Worm (Caenorhabditis elegans) whole organism, L1 larva: Measurements from ENCODE around the gene srt-39.

ENCODE experiments used
- C16A3.4 ChIP-seq: fragments of 150-350 bp; optimal IDR thresholded peaks from 2 replicates; lab custom pipeline; 2014; ENCODE audit warnings: missing biosample characterization, missing genetic modification characterization
- C34B4.2 ChIP-seq: sonication (generic microtip); optimal IDR thresholded peaks from 2 replicates; lab custom pipeline; 2017; ENCODE audit warnings: mild to moderate bottlenecking, missing genetic modification characterization, missing compliant biosample characterization
- F16B12.6 ChIP-seq: fragments of 150-350 bp; optimal IDR thresholded peaks from 2 replicates; lab custom pipeline; 2014; ENCODE audit warnings: missing biosample characterization, missing genetic modification characterization
- Y116A8C.19 ChIP-seq: sonication (generic microtip); optimal IDR thresholded peaks from 2 replicates; lab custom pipeline; 2016; ENCODE audit warnings: missing compliant biosample characterization, missing genetic modification characterization, borderline replicate concordance
- alr-1 ChIP-seq: fragments of 200-800 bp; sonication (Bioruptor generic); optimal IDR thresholded peaks from 2 replicates; lab custom pipeline; 2018; ENCODE audit warnings: borderline replicate concordance, mild to moderate bottlenecking, missing genetic modification characterization, missing compliant biosample characterization
- blmp-1 ChIP-seq: fragments of 150-350 bp; optimal IDR thresholded peaks from 2 replicates; lab custom pipeline; 2014; ENCODE audit warnings: missing biosample characterization, missing genetic modification characterization
- efl-1 ChIP-seq, 4 experiments: fragments of 150-350 bp; optimal IDR thresholded peaks in 3 of 4; peaks in 1 of 4; 1 replicate in 1 of 4; 2 replicates in 3 of 4; lab custom pipeline; 2014; ENCODE audit warnings: missing biosample characterization in 2 of 4, missing genetic modification characterization in 2 of 4, missing genetic modification reagents in 2 of 4
- efl-3 ChIP-seq: fragments of 200-800 bp; sonication (Bioruptor generic); optimal IDR thresholded peaks from 2 replicates; lab custom pipeline; 2018; ENCODE audit warnings: mild to moderate bottlenecking, missing genetic modification characterization, missing compliant biosample characterization
- fkh-10 ChIP-seq: sonication (generic microtip); optimal IDR thresholded peaks from 2 replicates; lab custom pipeline; 2017; ENCODE audit warnings: missing biosample characterization, missing genetic modification reagents, missing genetic modification characterization
- grh-1 ChIP-seq: fragments of 200-800 bp; sonication (Bioruptor generic); IDR thresholded peaks from 2 replicates; pipeline ENCODE4 v1.3.6; 2022; ENCODE audit warnings: missing genetic modification reagents, missing genetic modification characterization, missing compliant biosample characterization
- hpl-2 ChIP-seq: fragments of 150-350 bp; optimal IDR thresholded peaks from 2 replicates; lab custom pipeline; 2014; ENCODE audit warnings: missing biosample characterization, missing genetic modification reagents, missing genetic modification characterization
- irx-1 ChIP-seq: sonication (generic microtip); optimal IDR thresholded peaks from 2 replicates; lab custom pipeline; 2016; ENCODE audit warnings: missing genetic modification characterization, missing compliant biosample characterization
- isw-1 ChIP-seq: fragments of 200-800 bp; sonication (Bioruptor generic); IDR thresholded peaks from 2 replicates; pipeline ENCODE4 v1.3.6; 2022; ENCODE audit warnings: missing genetic modification characterization, missing compliant biosample characterization
- lin-14 ChIP-seq: fragments of 200-800 bp; sonication (Bioruptor generic); optimal IDR thresholded peaks from 2 replicates; lab custom pipeline; 2018; ENCODE audit warnings: mild to moderate bottlenecking, missing genetic modification characterization, moderate library complexity, missing compliant biosample characterization
- lin-35 ChIP-seq, 2 experiments: fragments of 150-350 bp; optimal IDR thresholded peaks; 2 replicates each; lab custom pipeline; 2014; ENCODE audit warnings: missing biosample characterization in 2 of 2, missing genetic modification characterization in 2 of 2, missing genetic modification reagents in 2 of 2
- lin-39 ChIP-seq: fragments of 150-350 bp; optimal IDR thresholded peaks from 2 replicates; lab custom pipeline; 2014; ENCODE audit warnings: missing biosample characterization, missing genetic modification reagents, missing genetic modification characterization
- lir-3 ChIP-seq: sonication (generic microtip); optimal IDR thresholded peaks from 2 replicates; lab custom pipeline; 2016; ENCODE audit warnings: mild to moderate bottlenecking, missing genetic modification characterization, moderate library complexity, missing compliant biosample characterization; ENCODE audit not compliant: poor library complexity
- lsy-2 ChIP-seq, 2 experiments: fragments of 150-350 bp; optimal IDR thresholded peaks; 2 replicates each; lab custom pipeline; 2014; ENCODE audit warnings: missing biosample characterization in 2 of 2, missing genetic modification characterization in 2 of 2
- mep-1 ChIP-seq: fragments of 150-350 bp; optimal IDR thresholded peaks from 2 replicates; lab custom pipeline; 2014; ENCODE audit warnings: missing biosample characterization, missing genetic modification characterization
- nhr-11 ChIP-seq: fragments of 150-350 bp; optimal IDR thresholded peaks from 2 replicates; lab custom pipeline; 2014; ENCODE audit warnings: missing biosample characterization, missing genetic modification characterization
- nhr-19 ChIP-seq: fragments of 200-800 bp; sonication (Bioruptor generic); conservative IDR thresholded peaks from 2 replicates; pipeline ENCODE4 v1.3.6; 2022; ENCODE audit warnings: missing genetic modification characterization, missing compliant biosample characterization
- nhr-20 ChIP-seq: sonication (generic microtip); optimal IDR thresholded peaks from 2 replicates; lab custom pipeline; 2016; ENCODE audit warnings: mild to moderate bottlenecking, missing genetic modification characterization, missing compliant biosample characterization
- nhr-47 ChIP-seq: sonication (generic microtip); optimal IDR thresholded peaks from 2 replicates; lab custom pipeline; 2016; ENCODE audit warnings: mild to moderate bottlenecking, missing genetic modification characterization, moderate library complexity, missing compliant biosample characterization
- nhr-71 ChIP-seq: sonication (generic microtip); optimal IDR thresholded peaks from 2 replicates; lab custom pipeline; 2016; ENCODE audit warnings: mild to moderate bottlenecking, missing genetic modification characterization, moderate library complexity, missing compliant biosample characterization
- nhr-76 ChIP-seq: sonication (generic microtip); optimal IDR thresholded peaks from 2 replicates; lab custom pipeline; 2017; ENCODE audit warnings: missing biosample characterization, missing genetic modification characterization
- nhr-77 ChIP-seq: fragments of 150-350 bp; optimal IDR thresholded peaks from 2 replicates; lab custom pipeline; 2014; ENCODE audit warnings: missing biosample characterization, missing genetic modification characterization
- nhr-85 ChIP-seq: sonication (generic microtip); peaks from one replicate; lab custom pipeline; 2016; ENCODE audit warnings: missing genetic modification characterization, inconsistent platforms, missing compliant biosample characterization
- pag-3 ChIP-seq: sonication (generic microtip); optimal IDR thresholded peaks from 2 replicates; lab custom pipeline; 2017; ENCODE audit warnings: missing genetic modification characterization, mild to moderate bottlenecking, missing compliant biosample characterization, antibody characterized with exemption, borderline replicate concordance; ENCODE audit not compliant: insufficient read depth
- pax-3 ChIP-seq: fragments of 200-800 bp; sonication (Bioruptor generic); optimal IDR thresholded peaks from 2 replicates; lab custom pipeline; 2018; ENCODE audit warnings: mild to moderate bottlenecking, missing genetic modification characterization, moderate library complexity, missing compliant biosample characterization
- pqm-1 ChIP-seq: sonication (generic microtip); optimal IDR thresholded peaks from 3 replicates; lab custom pipeline; 2017; ENCODE audit warnings: missing biosample characterization, missing genetic modification characterization
- rnt-1 ChIP-seq: sonication (generic microtip); optimal IDR thresholded peaks from 2 replicates; lab custom pipeline; 2016; ENCODE audit warnings: mild to moderate bottlenecking, missing genetic modification characterization, moderate library complexity, missing compliant biosample characterization
- snpc-4 ChIP-seq: fragments of 150-350 bp; optimal IDR thresholded peaks from 2 replicates; lab custom pipeline; 2014; ENCODE audit warnings: missing biosample characterization, missing genetic modification characterization
- snu-23 ChIP-seq: sonication (generic microtip); optimal IDR thresholded peaks from 2 replicates; lab custom pipeline; 2016; ENCODE audit warnings: missing genetic modification characterization, missing compliant biosample characterization
- swsn-7 ChIP-seq: sonication (generic microtip); optimal IDR thresholded peaks from 2 replicates; lab custom pipeline; 2016; ENCODE audit warnings: missing genetic modification characterization, missing compliant biosample characterization
- tbx-2 ChIP-seq: sonication (generic microtip); optimal IDR thresholded peaks from 2 replicates; lab custom pipeline; 2016; ENCODE audit warnings: missing genetic modification characterization, missing compliant biosample characterization
- unc-130 ChIP-seq: fragments of 150-350 bp; optimal IDR thresholded peaks from 2 replicates; lab custom pipeline; 2017; ENCODE audit warnings: missing biosample characterization, missing genetic modification characterization, inconsistent platforms
- unc-62 ChIP-seq: fragments of 150-350 bp; optimal IDR thresholded peaks from 2 replicates; lab custom pipeline; 2014; ENCODE audit warnings: missing biosample characterization, missing genetic modification reagents, missing genetic modification characterization
- unc-86 ChIP-seq: sonication (generic microtip); optimal IDR thresholded peaks from 2 replicates; lab custom pipeline; 2016; ENCODE audit warnings: missing genetic modification characterization, missing compliant biosample characterization
- unc-98 ChIP-seq: fragments of 200-800 bp; sonication (Bioruptor generic); IDR thresholded peaks from 2 replicates; pipeline ENCODE4 v1.3.6; 2022; ENCODE audit warnings: missing genetic modification characterization, missing compliant biosample characterization
- vab-15 ChIP-seq: sonication (generic microtip); optimal IDR thresholded peaks from 2 replicates; lab custom pipeline; 2017; ENCODE audit warnings: missing genotype, mild to moderate bottlenecking, missing genetic modification characterization, missing compliant biosample characterization
- xbp-1 ChIP-seq: sonication (generic microtip); optimal IDR thresholded peaks from 2 replicates; lab custom pipeline; 2016; ENCODE audit warnings: missing genetic modification characterization, missing compliant biosample characterization
- ztf-11 ChIP-seq, 2 experiments: sonication (generic microtip); optimal IDR thresholded peaks; 2 replicates each; lab custom pipeline; 2016 to 2017; ENCODE audit warnings: missing genetic modification characterization in 2 of 2, missing biosample characterization in 1 of 2, missing compliant biosample characterization in 1 of 2
- ztf-4 ChIP-seq: fragments of 150-350 bp; optimal IDR thresholded peaks from 2 replicates; lab custom pipeline; 2014; ENCODE audit warnings: missing biosample characterization, missing genetic modification characterization

srt-39 gene

ce11 chrV:12517757-12518156 lies 33.1 kb downstream of the srt-39 start:
- no peak for TF ChIP-seq blmp-1
- TF ChIP-seq lin-39 (tag; lab: Kevin White, UChicago) = peak; percentile 42
- TF ChIP-seq efl-1 (optimal IDR thresholded peaks at IDR 0.05; lab: Kevin White, UChicago) = peak in 1 of 2 experiments; percentile 1
- no peak for TF ChIP-seq efl-1 (GFP tag; optimal IDR thresholded peaks at IDR 0.05 in 1 of 2; lab: Kevin White, UChicago)
- no peak for TF ChIP-seq nhr-77 (tag; lab: Kevin White, UChicago)
- peak; percentile 8 for TF ChIP-seq nhr-11 (tag; lab: Kevin White, UChicago)
- TF ChIP-seq nhr-71 (tag; lab: Kevin White, UChicago) = peak; percentile 69
- TF ChIP-seq nhr-85 (tag; lab: Kevin White, UChicago) = no peak
- TF ChIP-seq lsy-2 (tag; optimal IDR thresholded peaks at IDR 0.05; lab: Kevin White, UChicago) = peak; percentile 25 to 39
- no peak for TF ChIP-seq C16A3.4 (tag; lab: Kevin White, UChicago)
- peak; percentile 43 for TF ChIP-seq nhr-19 (GFP tag; lab: Robert Waterston, UW)
- no peak for TF ChIP-seq xbp-1
- peak; percentile 38 for TF ChIP-seq snu-23 (GFP tag; lab: Kevin White, UChicago)
- TF ChIP-seq snpc-4 (tag; lab: Kevin White, UChicago) = no peak
- TF ChIP-seq unc-86 (tag; lab: Kevin White, UChicago) = no peak
- no peak for TF ChIP-seq alr-1 (tag; lab: Kevin White, UChicago)
- peak; percentile 31 for TF ChIP-seq rnt-1 (tag; lab: Kevin White, UChicago)
- TF ChIP-seq lin-14 (GFP tag; lab: Kevin White, UChicago) = peak; percentile 82
- TF ChIP-seq nhr-20 (tag; lab: Kevin White, UChicago) = peak; percentile 19

ce11 chrV:12518770-12519169 lies 34.1 kb downstream of the srt-39 start:
- no peak for TF ChIP-seq efl-3 (GFP tag; lab: Kevin White, UChicago)
- peak; percentile 3 for TF ChIP-seq lir-3 (tag; lab: Kevin White, UChicago)
- TF ChIP-seq F16B12.6 = no peak
- peak; percentile 3 for TF ChIP-seq pag-3
- peak; percentile 62 for TF ChIP-seq nhr-19 (GFP tag; lab: Robert Waterston, UW)
- TF ChIP-seq ztf-4 (tag; lab: Kevin White, UChicago) = peak; percentile 37
- peak; percentile 95 for TF ChIP-seq lin-14 (GFP tag; lab: Kevin White, UChicago)
- peak; percentile 36 for TF ChIP-seq lin-39 (tag; lab: Kevin White, UChicago)
- no peak for TF ChIP-seq fkh-10 (GFP tag; lab: Kevin White, UChicago)
- TF ChIP-seq snu-23 (GFP tag; lab: Kevin White, UChicago) = peak; percentile 65
- no peak for TF ChIP-seq pqm-1 (tag; lab: Kevin White, UChicago)
- TF ChIP-seq nhr-76 (tag; lab: Kevin White, UChicago) = no peak
- TF ChIP-seq isw-1 = no peak
- peak; percentile 5 for TF ChIP-seq tbx-2 (tag; lab: Kevin White, UChicago)
- peak; percentile 45 to 53 for TF ChIP-seq lsy-2 (tag; optimal IDR thresholded peaks at IDR 0.05; lab: Kevin White, UChicago)
- TF ChIP-seq unc-98 (GFP tag; lab: Robert Waterston, UW) = no peak
- no peak for TF ChIP-seq snpc-4 (tag; lab: Kevin White, UChicago)
- TF ChIP-seq rnt-1 (tag; lab: Kevin White, UChicago) = peak; percentile 86
- TF ChIP-seq C34B4.2 (tag; lab: Kevin White, UChicago) = no peak
- no peak for TF ChIP-seq ztf-11 (tag; optimal IDR thresholded peaks at IDR 0.05; lab: Kevin White, UChicago)
- TF ChIP-seq vab-15 (tag; lab: Kevin White, UChicago) = peak; percentile 50
- TF ChIP-seq nhr-71 (tag; lab: Kevin White, UChicago) = peak; percentile 91
- TF ChIP-seq lin-35 (GFP tag; optimal IDR thresholded peaks at IDR 0.05; lab: Kevin White, UChicago) = no peak
- peak; percentile 21 for TF ChIP-seq pax-3
- TF ChIP-seq grh-1 (GFP tag; lab: Robert Waterston, UW) = no peak
- no peak for TF ChIP-seq efl-1 (optimal IDR thresholded peaks at IDR 0.05; lab: Kevin White, UChicago)
- TF ChIP-seq efl-1 (GFP tag; optimal IDR thresholded peaks at IDR 0.05 in 1 of 2; lab: Kevin White, UChicago) = no peak
- TF ChIP-seq nhr-47 (tag; lab: Kevin White, UChicago) = peak; percentile 28
- peak; percentile 30 for TF ChIP-seq mep-1
- no peak for TF ChIP-seq Y116A8C.19 (tag; lab: Kevin White, UChicago)
- TF ChIP-seq hpl-2 (GFP tag; lab: Kevin White, UChicago) = no peak
- TF ChIP-seq irx-1 (tag; lab: Kevin White, UChicago) = no peak
- no peak for TF ChIP-seq unc-62 (GFP tag; lab: Kevin White, UChicago)
- no peak for TF ChIP-seq xbp-1
- TF ChIP-seq swsn-7 = peak; percentile 45
- TF ChIP-seq nhr-20 (tag; lab: Kevin White, UChicago) = peak; percentile 71
- TF ChIP-seq alr-1 (tag; lab: Kevin White, UChicago) = no peak
- TF ChIP-seq unc-130 (tag; lab: Kevin White, UChicago) = peak; percentile 82
- TF ChIP-seq, all 84 proteins: peak for 18
